Fruit fly (Drosophila melanogaster): Measurements from ENCODE around the gene modSP.

modSP gene

dm6 chr3R:16624750-16625549 lies 30.5 kb downstream of the modSP start, which contains the start of gene Fas1 (continued):
- TF ChIP-seq CG15601 (tag; optimal IDR thresholded peaks at IDR 0.05): peak; percentile 45
- TF ChIP-seq scrt (GFP tag; optimal IDR thresholded peaks at IDR 0.05): no peak
- TF ChIP-seq Drgx (GFP tag; IDR thresholded peaks at IDR 0.05): peak; percentile 29; the same call in 1 of the 2 replicates
- TF ChIP-seq Oli (tag; optimal IDR thresholded peaks at IDR 0.05): no peak
- no peak for TF ChIP-seq Sox102F (GFP tag; optimal IDR thresholded peaks at IDR 0.05)
- TF ChIP-seq bbx (GFP tag; IDR thresholded peaks at IDR 0.05; ENCODE audit: partially characterized antibody): peak; percentile 79
- TF ChIP-seq CG7839 (tag; optimal IDR thresholded peaks at IDR 0.05): no peak
- peak; percentile 64 for TF ChIP-seq CG10267 (tag; optimal IDR thresholded peaks at IDR 0.05)
- 0 out of 2 replicates have a peak, but pooled peaks have one; percentile 10 for TF ChIP-seq CG16779 (GFP tag; IDR thresholded peaks at IDR 0.05)
- peak; percentile 52 for TF ChIP-seq trem (tag; optimal IDR thresholded peaks at IDR 0.05)
- no peak for TF ChIP-seq grau (tag; optimal IDR thresholded peaks at IDR 0.05)
- peak; percentile 20 for TF ChIP-seq nom (GFP tag; optimal IDR thresholded peaks at IDR 0.05)
- no peak for TF ChIP-seq Hr3 (GFP tag; optimal IDR thresholded peaks at IDR 0.05)
- no peak for TF ChIP-seq pan (optimal IDR thresholded peaks at IDR 0.05)
- TF ChIP-seq pan (GFP tag; optimal IDR thresholded peaks at IDR 0.05 in 1 of 2, IDR thresholded peaks at IDR 0.05 in 1 of 2): no peak
- TF ChIP-seq NFAT (GFP tag; IDR thresholded peaks at IDR 0.05): peak; percentile 42; the same call in 1 of the 2 replicates
- TF ChIP-seq D19A (tag; optimal IDR thresholded peaks at IDR 0.05): peak; percentile 2
- peak; percentile 27 for TF ChIP-seq sens (GFP tag)
- TF ChIP-seq zen2 (GFP tag; IDR thresholded peaks at IDR 0.05; ENCODE audit: partially characterized antibody): peak; percentile 72
- TF ChIP-seq CG2875 (GFP tag; optimal IDR thresholded peaks at IDR 0.05): no peak
- peak; percentile 70 for TF ChIP-seq Deaf1 (tag; optimal IDR thresholded peaks at IDR 0.05)
- peak; percentile 80; the same call in 2 of the 3 replicates for TF ChIP-seq CG2199 (GFP tag; IDR thresholded peaks at IDR 0.05)
- TF ChIP-seq CG9797 (GFP tag; optimal IDR thresholded peaks at IDR 0.05): peak; percentile 34
- TF ChIP-seq Dll (GFP tag; IDR thresholded peaks at IDR 0.05; ENCODE audit: partially characterized antibody): peak; percentile 69
- TF ChIP-seq danr (GFP tag; IDR thresholded peaks at IDR 0.05): no peak
- no peak for TF ChIP-seq CG8290 (GFP tag; optimal IDR thresholded peaks at IDR 0.05)
- TF ChIP-seq CG8290 (tag; optimal IDR thresholded peaks at IDR 0.05): peak in 1 of 2 experiments; percentile 15
- peak; percentile 19; the same call in 1 of the 3 replicates for TF ChIP-seq row (GFP tag; IDR thresholded peaks at IDR 0.05)
- no peak for TF ChIP-seq CG8281 (tag; optimal IDR thresholded peaks at IDR 0.05)
- peak; percentile 28 for TF ChIP-seq MTF-1 (GFP tag; optimal IDR thresholded peaks at IDR 0.05; ENCODE audit: borderline replicate concordance)
- no peak for TF ChIP-seq Taf1 (GFP tag; IDR thresholded peaks at IDR 0.05)
- peak; percentile 54; the same call in 1 of the 2 replicates for TF ChIP-seq sna (GFP tag; IDR thresholded peaks at IDR 0.05; ENCODE audit: partially characterized antibody)
- TF ChIP-seq hkb (optimal IDR thresholded peaks at IDR 0.05): no peak
- TF ChIP-seq hkb (GFP tag; IDR thresholded peaks at IDR 0.05): peak; percentile 20; the same call in 1 of the 2 replicates
- TF ChIP-seq D19B (GFP tag; optimal IDR thresholded peaks at IDR 0.05): no peak
- TF ChIP-seq klu (GFP tag; IDR thresholded peaks at IDR 0.05): no peak
- TF ChIP-seq stc (GFP tag; IDR thresholded peaks at IDR 0.05): peak; percentile 9; the same call in 1 of the 2 replicates
- TF ChIP-seq Hr51 (GFP tag; optimal IDR thresholded peaks at IDR 0.05): no peak
- TF ChIP-seq CG32767 (GFP tag; IDR thresholded peaks at IDR 0.05): no peak
- TF ChIP-seq ken (GFP tag; IDR thresholded peaks at IDR 0.05): no peak
- TF ChIP-seq Ets97D (GFP tag; optimal IDR thresholded peaks at IDR 0.05): peak; percentile 59
- TF ChIP-seq CG31365 (tag; optimal IDR thresholded peaks at IDR 0.05): peak; percentile 95
- TF ChIP-seq CG8924 (tag; optimal IDR thresholded peaks at IDR 0.05): peak; percentile 4
- peak; percentile 44 for TF ChIP-seq CG12659 (GFP tag; optimal IDR thresholded peaks at IDR 0.05)
- TF ChIP-seq ato (GFP tag; IDR thresholded peaks at IDR 0.05; ENCODE audit: partially characterized antibody): peak; percentile 69; the same call in 1 of the 2 replicates
- peak; percentile 5 for TF ChIP-seq CG17359 (tag; optimal IDR thresholded peaks at IDR 0.05)
- TF ChIP-seq CG2129 (GFP tag; IDR thresholded peaks at IDR 0.05; ENCODE audit: partially characterized antibody): peak; percentile 49
- TF ChIP-seq kni (GFP tag; optimal IDR thresholded peaks at IDR 0.05): peak; percentile 85
